Fruit fly (Drosophila melanogaster) whole organism, embryonic: ENCODE measurements around the gene krz.

ENCODE experiments used
- ATbp ChIP-seq: fragments of 200-800 bp; sonication (Bioruptor generic); optimal IDR thresholded peaks from 2 replicates; lab custom pipeline; 2017; ENCODE audit warnings: missing biosample characterization, mild to moderate bottlenecking, missing genetic modification characterization, missing genetic modification reagents
- Atf3 ChIP-seq: fragments of 200-800 bp; sonication (Bioruptor generic); optimal IDR thresholded peaks from 3 replicates; lab custom pipeline; 2016; ENCODE audit warnings: missing biosample characterization, missing genetic modification characterization
- B-H2 ChIP-seq: fragments of 200-800 bp; sonication (Bioruptor generic); optimal IDR thresholded peaks from 2 replicates; lab custom pipeline; 2018; ENCODE audit warnings: missing biosample characterization, mild to moderate bottlenecking, missing genetic modification characterization
- CG10366 ChIP-seq: fragments of 200-800 bp; sonication (Bioruptor generic); IDR thresholded peaks from 2 replicates; pipeline ENCODE4 v1.3.6; 2022; ENCODE audit warnings: missing biosample characterization, missing genetic modification characterization
- CG10431 ChIP-seq: fragments of 200-800 bp; sonication (Bioruptor generic); optimal IDR thresholded peaks from 3 replicates; lab custom pipeline; 2018; ENCODE audit warnings: missing biosample characterization, mild to moderate bottlenecking, missing genetic modification characterization
- CG12299 ChIP-seq: fragments of 200-800 bp; sonication (Bioruptor generic); optimal IDR thresholded peaks from 2 replicates; lab custom pipeline; 2018; ENCODE audit warnings: missing biosample characterization, mild to moderate bottlenecking, missing genetic modification characterization
- CG12391 ChIP-seq: fragments of 200-800 bp; sonication (Bioruptor generic); optimal IDR thresholded peaks from 3 replicates; lab custom pipeline; 2018; ENCODE audit warnings: missing biosample characterization, mild to moderate bottlenecking, missing genetic modification characterization, moderate library complexity
- CG12769 ChIP-seq: fragments of 200-800 bp; sonication (Bioruptor generic); optimal IDR thresholded peaks from 2 replicates; lab custom pipeline; 2019; ENCODE audit warnings: missing biosample characterization, mild to moderate bottlenecking, missing genetic modification characterization, moderate library complexity
- CG13296 ChIP-seq: fragments of 200-800 bp; sonication (Bioruptor generic); optimal IDR thresholded peaks from 3 replicates; lab custom pipeline; 2018; ENCODE audit warnings: missing biosample characterization, mild to moderate bottlenecking, missing genetic modification characterization
- CG13775 ChIP-seq: fragments of 200-800 bp; sonication (Bioruptor generic); optimal IDR thresholded peaks from 3 replicates; lab custom pipeline; 2017; ENCODE audit warnings: missing biosample characterization, mild to moderate bottlenecking, missing genetic modification characterization
- CG14014 ChIP-seq: fragments of 200-800 bp; sonication (Bioruptor generic); IDR thresholded peaks from 2 replicates; pipeline ENCODE4 v1.3.6; 2022; ENCODE audit warnings: missing biosample characterization, missing genetic modification characterization
- CG14710 ChIP-seq: fragments of 200-800 bp; sonication (Bioruptor generic); optimal IDR thresholded peaks from 3 replicates; lab custom pipeline; 2019; ENCODE audit warnings: missing biosample characterization, mild to moderate bottlenecking, missing genetic modification characterization, moderate library complexity
- CG15514 ChIP-seq: fragments of 200-800 bp; sonication (Bioruptor generic); optimal IDR thresholded peaks from 3 replicates; lab custom pipeline; 2017; ENCODE audit warnings: missing biosample characterization, missing genetic modification characterization, mild to moderate bottlenecking, moderate library complexity, missing genetic modification reagents
- CG17186 ChIP-seq: fragments of 200-800 bp; sonication (Bioruptor generic); optimal IDR thresholded peaks from 3 replicates; lab custom pipeline; 2017; ENCODE audit warnings: missing biosample characterization, missing genetic modification reagents, missing genetic modification characterization
- CG1792 ChIP-seq: fragments of 200-800 bp; sonication (Bioruptor generic); optimal IDR thresholded peaks from 2 replicates; lab custom pipeline; 2016; ENCODE audit warnings: missing biosample characterization, missing genetic modification characterization
- CG2199 ChIP-seq: fragments of 200-800 bp; sonication (Bioruptor generic); IDR thresholded peaks from 3 replicates; pipeline ENCODE4 v1.3.6; 2022; ENCODE audit warnings: missing biosample characterization, missing genetic modification characterization
- CG32767 ChIP-seq: fragments of 200-800 bp; sonication (Bioruptor generic); IDR thresholded peaks from 2 replicates; pipeline ENCODE4 v1.3.6; 2022; ENCODE audit warnings: missing biosample characterization, missing genetic modification characterization
- CG4617 ChIP-seq: fragments of 200-800 bp; sonication (Bioruptor generic); optimal IDR thresholded peaks from 3 replicates; lab custom pipeline; 2016; ENCODE audit warnings: missing biosample characterization, missing genetic modification characterization, borderline replicate concordance
- CG5245 ChIP-seq: fragments of 200-800 bp; sonication (Bioruptor generic); optimal IDR thresholded peaks from 3 replicates; lab custom pipeline; 2016; ENCODE audit warnings: missing biosample characterization, missing genetic modification characterization
- CG6254 ChIP-seq: fragments of 200-800 bp; sonication (Bioruptor generic); optimal IDR thresholded peaks from 3 replicates; lab custom pipeline; 2017; ENCODE audit warnings: mild to moderate bottlenecking, missing biosample characterization, missing genetic modification reagents, missing genetic modification characterization
- CG6689 ChIP-seq: fragments of 200-800 bp; sonication (Bioruptor generic); IDR thresholded peaks from 2 replicates; pipeline ENCODE4 v1.3.6; 2022; ENCODE audit warnings: missing biosample characterization, missing genetic modification characterization
- CG7357 ChIP-seq: fragments of 200-800 bp; sonication (Bioruptor generic); IDR thresholded peaks from 3 replicates; pipeline ENCODE4 v1.3.6; 2022; ENCODE audit warnings: missing biosample characterization, missing genetic modification characterization
- CG7928 ChIP-seq: fragments of 200-800 bp; sonication (Bioruptor generic); optimal IDR thresholded peaks from 2 replicates; lab custom pipeline; 2017; ENCODE audit warnings: missing biosample characterization, mild to moderate bottlenecking, missing genetic modification characterization
- CG8944 ChIP-seq: fragments of 200-800 bp; sonication (Bioruptor generic); optimal IDR thresholded peaks from 3 replicates; lab custom pipeline; 2016; ENCODE audit warnings: missing biosample characterization, missing genetic modification characterization
- CHES-1-like ChIP-seq: fragments of 200-800 bp; sonication (Bioruptor generic); optimal IDR thresholded peaks from 2 replicates; lab custom pipeline; 2016; ENCODE audit warnings: missing biosample characterization, missing genetic modification characterization
- Chrac-16 ChIP-seq: fragments of 200-800 bp; sonication (Bioruptor generic); optimal IDR thresholded peaks from 3 replicates; lab custom pipeline; 2016; ENCODE audit warnings: missing biosample characterization, missing genetic modification characterization
- H2.0 ChIP-seq: fragments of 200-800 bp; sonication (Bioruptor generic); IDR thresholded peaks from 2 replicates; pipeline ENCODE4 v1.3.6; 2022; ENCODE audit warnings: missing biosample characterization, missing genetic modification characterization
- Hey ChIP-seq: fragments of 200-800 bp; sonication (Bioruptor generic); optimal IDR thresholded peaks from 3 replicates; lab custom pipeline; 2018; ENCODE audit warnings: missing biosample characterization, mild to moderate bottlenecking, missing genetic modification characterization
- HmgZ ChIP-seq: fragments of 200-800 bp; sonication (Bioruptor generic); optimal IDR thresholded peaks from 2 replicates; lab custom pipeline; 2018; ENCODE audit warnings: missing biosample characterization, mild to moderate bottlenecking, missing genetic modification characterization
- MESR4 ChIP-seq: fragments of 200-800 bp; sonication (Bioruptor generic); optimal IDR thresholded peaks from 2 replicates; lab custom pipeline; 2018; ENCODE audit warnings: missing biosample characterization, mild to moderate bottlenecking, missing genetic modification characterization, moderate library complexity
- Med ChIP-seq: fragments of 200-800 bp; sonication (Bioruptor generic); peaks from one replicate; lab custom pipeline; 2016; ENCODE audit warnings: missing biosample characterization, missing genetic modification characterization, mild to moderate bottlenecking, inconsistent platforms, moderate library complexity
- Nf-YC ChIP-seq: fragments of 200-800 bp; optimal IDR thresholded peaks from 3 replicates; lab custom pipeline; 2019; ENCODE audit warnings: missing biosample characterization, mild to moderate bottlenecking, missing genetic modification characterization, moderate library complexity
- Spps ChIP-seq: fragments of 200-800 bp; sonication (Bioruptor generic); optimal IDR thresholded peaks from 2 replicates; lab custom pipeline; 2018; ENCODE audit warnings: missing biosample characterization, mild to moderate bottlenecking, missing genetic modification characterization
- Stat92E ChIP-seq, 3 experiments: fragments of >200 bp in 2 of 3; fragments of 200-800 bp in 1 of 3; sonication (Bioruptor generic) in 1 of 3; optimal IDR thresholded peaks; 2 replicates each; lab custom pipeline; 2017 to 2019; ENCODE audit warnings: missing biosample characterization in 3 of 3, missing genetic modification characterization in 3 of 3, mild to moderate bottlenecking in 1 of 3, moderate library complexity in 1 of 3
- Taf1 ChIP-seq: fragments of 200-800 bp; sonication (Bioruptor generic); IDR thresholded peaks from 2 replicates; pipeline ENCODE4 v1.3.6; 2022; ENCODE audit warnings: missing biosample characterization, missing genetic modification characterization
- caup ChIP-seq: fragments of 200-800 bp; sonication (Bioruptor generic); optimal IDR thresholded peaks from 3 replicates; lab custom pipeline; 2017; ENCODE audit warnings: missing biosample characterization, mild to moderate bottlenecking, missing genetic modification characterization, moderate library complexity; ENCODE audit not compliant: severe bottlenecking
- ftz-f1 ChIP-seq: fragments of 200-800 bp; sonication (Bioruptor generic); optimal IDR thresholded peaks from 2 replicates; lab custom pipeline; 2016; ENCODE audit warnings: missing biosample characterization, missing genetic modification characterization
- gcm2 ChIP-seq: fragments of 200-800 bp; sonication (Bioruptor generic); optimal IDR thresholded peaks from 2 replicates; lab custom pipeline; 2016; ENCODE audit warnings: missing biosample characterization, missing genetic modification characterization
- grau ChIP-seq: fragments of 200-800 bp; optimal IDR thresholded peaks from 3 replicates; lab custom pipeline; 2019; ENCODE audit warnings: missing biosample characterization, mild to moderate bottlenecking, missing genetic modification characterization, moderate library complexity
- insv ChIP-seq, 2 experiments: fragments of 200-800 bp; sonication (Bioruptor generic); optimal IDR thresholded peaks; 3 replicates each; lab custom pipeline; 2016 to 2018; ENCODE audit warnings: missing biosample characterization in 2 of 2, missing genetic modification characterization in 2 of 2
- lov ChIP-seq, 2 experiments: fragments of 200-800 bp in 1 of 2; fragments of >200 bp in 1 of 2; sonication (Bioruptor generic) in 1 of 2; IDR thresholded peaks in 1 of 2; optimal IDR thresholded peaks in 1 of 2; 2 replicates in 1 of 2; 3 replicates in 1 of 2; pipeline versions ENCODE4 v1.3.6 to Lab custom; 2017 to 2022; ENCODE audit warnings: missing biosample characterization in 1 of 2, missing genetic modification characterization in 1 of 2
- ssp ChIP-seq: fragments of 200-800 bp; sonication (Bioruptor generic); IDR thresholded peaks from 2 replicates; pipeline ENCODE4 v1.3.6; 2022; ENCODE audit warnings: missing biosample characterization, missing genetic modification characterization
- usp ChIP-seq: fragments of >200 bp; optimal IDR thresholded peaks from 2 replicates; lab custom pipeline; 2017; ENCODE audit warnings: missing biosample characterization, missing genetic modification characterization
- wdn ChIP-seq: fragments of 200-800 bp; sonication (Bioruptor generic); IDR thresholded peaks from 2 replicates; pipeline ENCODE4 v1.3.6; 2022; ENCODE audit warnings: missing biosample characterization, missing genetic modification characterization

krz gene

DNA sequence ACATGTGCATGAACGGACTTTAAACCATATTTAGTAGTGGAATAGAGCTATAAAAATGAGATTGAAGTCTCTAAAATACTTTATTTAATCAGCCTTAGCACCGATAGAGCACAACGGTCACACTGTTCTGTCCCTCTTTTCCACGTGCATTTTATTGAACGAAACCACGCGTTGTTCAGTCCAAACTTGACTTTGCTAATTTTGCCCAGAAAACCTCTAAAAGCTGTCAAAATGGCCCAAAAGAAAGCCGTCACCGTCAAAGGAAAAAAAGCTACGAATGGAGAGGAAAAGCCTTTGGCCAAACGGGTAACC is 667 bp upstream of the krz start (continued):
- TF ChIP-seq CG10431 (GFP tag; lab: Kevin White, UChicago) (no peak), Atf3 (no peak), ATbp (GFP tag; lab: Kevin White, UChicago) (no peak), CG14014 (GFP tag; lab: Robert Waterston, UW) (0 out of 2 replicates have a peak, but pooled peaks have one; percentile 12), MESR4 (peak; percentile 98), CG32767 (GFP tag; lab: Robert Waterston, UW) (no peak), CG1792 (GFP tag; lab: Kevin White, UChicago) (no peak), lov (optimal IDR thresholded peaks at IDR 0.05; lab: Kevin White, UChicago) (no peak), lov (GFP tag; IDR thresholded peaks at IDR 0.05; lab: Robert Waterston, UW) (no peak), CG14710 (tag; lab: Kevin White, UChicago) (no peak), H2.0 (GFP tag; lab: Robert Waterston, UW) (no peak), CG10366 (no peak), Stat92E (GFP tag; optimal IDR thresholded peaks at IDR 0.05; lab: Kevin White, UChicago) (peak in 1 of 3 experiments; percentile 11), gcm2 (GFP tag; lab: Kevin White, UChicago) (no peak), CG12769 (tag; lab: Kevin White, UChicago) (no peak), CG12299 (tag; lab: Kevin White, UChicago) (no peak), CG7357 (GFP tag; lab: Robert Waterston, UW) (peak; percentile 89), Taf1 (GFP tag; lab: Robert Waterston, UW) (no peak), Chrac-16 (no peak), Spps (tag; lab: Kevin White, UChicago) (no peak), CG12391 (tag; lab: Kevin White, UChicago) (no peak), CG13775 (GFP tag; lab: Kevin White, UChicago) (no peak), CG2199 (GFP tag; lab: Robert Waterston, UW) (no peak), HmgZ (no peak), CG13296 (GFP tag; lab: Kevin White, UChicago) (no peak), Nf-YC (tag; lab: Kevin White, UChicago) (no peak), CG5245 (GFP tag; lab: Kevin White, UChicago) (no peak), CG4617 (GFP tag; lab: Kevin White, UChicago) (peak; percentile 31), usp (GFP tag; lab: Kevin White, UChicago) (no peak), CG8944 (GFP tag; lab: Kevin White, UChicago) (no peak), ftz-f1 (GFP tag; lab: Kevin White, UChicago) (no peak), B-H2 (GFP tag; lab: Kevin White, UChicago) (no peak), CG17186 (GFP tag; lab: Kevin White, UChicago) (no peak), ssp (peak; percentile 94), caup (GFP tag; lab: Kevin White, UChicago) (no peak), wdn (GFP tag; lab: Robert Waterston, UW) (no peak), CG15514 (GFP tag; lab: Kevin White, UChicago) (no peak)

DNA sequence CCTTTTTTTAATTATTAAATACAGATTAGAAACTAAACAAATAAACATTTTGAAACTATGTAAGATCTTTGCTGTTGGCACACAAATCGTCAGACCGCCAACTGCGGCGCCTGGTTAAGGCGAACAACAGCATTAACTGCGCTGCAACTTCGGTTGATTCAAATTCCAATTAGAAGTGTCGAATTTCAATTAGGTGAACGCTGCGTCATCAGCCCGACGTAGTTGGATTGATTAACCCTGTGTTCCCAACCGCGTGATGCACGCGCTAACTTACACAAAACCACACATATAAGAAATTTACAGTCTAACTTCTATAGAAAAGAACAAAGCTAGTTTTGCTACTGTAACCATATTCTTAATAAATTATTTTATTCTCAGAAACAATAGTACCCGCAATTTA is 1.1 kb downstream of the krz start:
- peak; percentile 46 for TF ChIP-seq grau
- TF ChIP-seq Med (GFP tag; lab: Kevin White, UChicago), result peak; percentile 14
- TF ChIP-seq CG7928, result no peak
- no peak for TF ChIP-seq CHES-1-like
- TF ChIP-seq CG6689 (GFP tag; lab: Robert Waterston, UW), result no peak
- no peak for TF ChIP-seq Hey (tag; lab: Kevin White, UChicago)
- peak in 1 of 2 experiments; percentile 88 for TF ChIP-seq insv (GFP tag; optimal IDR thresholded peaks at IDR 0.05; lab: Kevin White, UChicago)
- TF ChIP-seq CG6254 (GFP tag; lab: Kevin White, UChicago), result no peak
